Worm (Caenorhabditis elegans) whole organism, L4 larva: ENCODE measurements around the gene F40F8.12.

ENCODE experiments used
- lin-39 ChIP-seq: fragments of 150-350 bp; optimal IDR thresholded peaks from 2 replicates; lab custom pipeline; 2014; ENCODE audit warnings: missing biosample characterization, missing genetic modification reagents, missing genetic modification characterization
- nhr-237 ChIP-seq: sonication (generic microtip); optimal IDR thresholded peaks from 2 replicates; lab custom pipeline; 2017; ENCODE audit warnings: missing biosample characterization, missing genetic modification characterization
- unc-39 ChIP-seq: sonication (generic microtip); optimal IDR thresholded peaks from 2 replicates; lab custom pipeline; 2017; ENCODE audit warnings: missing biosample characterization, missing genetic modification characterization

ce11 chrII:11154957-11155356 lies 25.3 kb downstream of the F40F8.12 start:
- no peak for TF ChIP-seq unc-39 (tag; lab: Kevin White, UChicago)
- no peak for TF ChIP-seq lin-39 (tag; lab: Kevin White, UChicago)
- no peak for TF ChIP-seq nhr-237 (tag; lab: Kevin White, UChicago)
